Worm (Caenorhabditis elegans) whole organism, late embryonic: ENCODE measurements around the gene pdi-1.

Source experiments
- elt-4 ChIP-seq: sonication (generic microtip); optimal IDR thresholded peaks from 2 replicates; lab custom pipeline; 2016; ENCODE audit warnings: missing genetic modification characterization, missing compliant biosample characterization
- ets-4 ChIP-seq: sonication (generic microtip); optimal IDR thresholded peaks from 2 replicates; lab custom pipeline; 2016; ENCODE audit warnings: missing genetic modification characterization, missing compliant biosample characterization
- fkh-6 ChIP-seq: sonication (generic microtip); optimal IDR thresholded peaks from 2 replicates; lab custom pipeline; 2016; ENCODE audit warnings: missing genetic modification characterization, missing compliant biosample characterization
- pax-1 ChIP-seq: fragments of 150-350 bp; optimal IDR thresholded peaks from 2 replicates; lab custom pipeline; 2014; ENCODE audit warnings: missing biosample characterization, missing genetic modification characterization
- pros-1 ChIP-seq: fragments of 150-350 bp; optimal IDR thresholded peaks from 2 replicates; lab custom pipeline; 2014; ENCODE audit warnings: missing biosample characterization, missing genetic modification reagents, missing genetic modification characterization
- sox-2 ChIP-seq: fragments of 200-800 bp; sonication (Bioruptor generic); IDR thresholded peaks from 2 replicates; pipeline ENCODE4 v1.3.6; 2022; ENCODE audit warnings: missing genetic modification reagents, missing genetic modification characterization, missing compliant biosample characterization
- sox-4 ChIP-seq: sonication (generic microtip); optimal IDR thresholded peaks from 2 replicates; lab custom pipeline; 2017; ENCODE audit warnings: mild to moderate bottlenecking, missing genetic modification characterization, inconsistent platforms, missing compliant biosample characterization

- TF ChIP-seq elt-4 (tag; lab: Kevin White, UChicago): no peak
- no peak for TF ChIP-seq sox-2 (GFP tag; lab: Robert Waterston, UW)
- TF ChIP-seq sox-4 (tag; lab: Kevin White, UChicago): no peak
- no peak for TF ChIP-seq ets-4 (tag; lab: Kevin White, UChicago)
- no peak for TF ChIP-seq fkh-6
- no peak for TF ChIP-seq pros-1 (tag; lab: Kevin White, UChicago)
- no peak for TF ChIP-seq pax-1 (tag; lab: Kevin White, UChicago)
Observed at ce11 chrIII:3674149-3674548, 27.1 kb downstream of the pdi-1 start.
